Worm (Caenorhabditis elegans) whole organism, late embryonic: ENCODE data around the gene T22C8.4.

ENCODE experiments used
- F13H6.1 ChIP-seq: sonication (generic microtip); optimal IDR thresholded peaks from 2 replicates; lab custom pipeline; 2016; ENCODE audit warnings: missing genetic modification characterization, missing compliant biosample characterization
- ahr-1 ChIP-seq: sonication (generic microtip); optimal IDR thresholded peaks from 2 replicates; lab custom pipeline; 2016; ENCODE audit warnings: missing genetic modification characterization, missing compliant biosample characterization
- ceh-31 ChIP-seq: sonication (generic microtip); optimal IDR thresholded peaks from 2 replicates; lab custom pipeline; 2016; ENCODE audit warnings: missing genetic modification characterization, missing compliant biosample characterization
- ceh-9 ChIP-seq: sonication (generic microtip); optimal IDR thresholded peaks from 2 replicates; lab custom pipeline; 2016; ENCODE audit warnings: mild to moderate bottlenecking, missing genetic modification characterization, inconsistent platforms, missing compliant biosample characterization
- eyg-1 ChIP-seq: sonication (generic microtip); optimal IDR thresholded peaks from 2 replicates; lab custom pipeline; 2016; ENCODE audit warnings: missing genotype, missing genetic modification characterization, missing compliant biosample characterization
- nhr-11 ChIP-seq: fragments of 150-350 bp; optimal IDR thresholded peaks from 2 replicates; lab custom pipeline; 2014; ENCODE audit warnings: missing biosample characterization, missing genetic modification characterization
- nhr-232 ChIP-seq: sonication (generic microtip); optimal IDR thresholded peaks from 2 replicates; lab custom pipeline; 2016; ENCODE audit warnings: missing genetic modification characterization, missing compliant biosample characterization
- pag-3 ChIP-seq: sonication (generic microtip); optimal IDR thresholded peaks from 2 replicates; lab custom pipeline; 2016; ENCODE audit warnings: missing compliant biosample characterization, missing genetic modification characterization, borderline replicate concordance
- pha-4 ChIP-seq: fragments of 150-350 bp; optimal IDR thresholded peaks from 2 replicates; lab custom pipeline; 2018; ENCODE audit warnings: missing biosample characterization, missing genetic modification reagents, missing genetic modification characterization
- ref-2 ChIP-seq: sonication (generic microtip); optimal IDR thresholded peaks from 2 replicates; lab custom pipeline; 2016; ENCODE audit warnings: missing genetic modification characterization, missing compliant biosample characterization
- sox-4 ChIP-seq: sonication (generic microtip); optimal IDR thresholded peaks from 2 replicates; lab custom pipeline; 2017; ENCODE audit warnings: mild to moderate bottlenecking, missing genetic modification characterization, inconsistent platforms, missing compliant biosample characterization
- unc-55 ChIP-seq: sonication (generic microtip); optimal IDR thresholded peaks from 2 replicates; lab custom pipeline; 2017; ENCODE audit warnings: missing biosample characterization, missing genetic modification reagents, missing genetic modification characterization

ce11 chrII:8642376-8642775, 19.1 kb upstream of the T22C8.4 start:
- TF ChIP-seq ref-2 (tag; lab: Kevin White, UChicago) (no peak), unc-55 (GFP tag; lab: Kevin White, UChicago) (no peak), eyg-1 (tag; lab: Kevin White, UChicago) (no peak), pag-3 (tag; lab: Kevin White, UChicago) (no peak), ceh-31 (tag; lab: Kevin White, UChicago) (no peak), nhr-232 (no peak), ahr-1 (tag; lab: Kevin White, UChicago) (no peak), pha-4 (tag; lab: Kevin White, UChicago) (no peak), F13H6.1 (tag; lab: Kevin White, UChicago) (no peak), nhr-11 (tag; lab: Kevin White, UChicago) (no peak), sox-4 (tag; lab: Kevin White, UChicago) (no peak), ceh-9 (tag; lab: Kevin White, UChicago) (no peak)
